Worm (Caenorhabditis elegans) whole organism, late embryonic: ENCODE data around the gene W04G3.12.

Experiments used
- F13H6.1 ChIP-seq: sonication (generic microtip); optimal IDR thresholded peaks from 2 replicates; lab custom pipeline; 2016; ENCODE audit warnings: missing genetic modification characterization, missing compliant biosample characterization
- ama-1 ChIP-seq: fragments of 150-350 bp; optimal IDR thresholded peaks from 2 replicates; lab custom pipeline; 2014
- ets-4 ChIP-seq: sonication (generic microtip); optimal IDR thresholded peaks from 2 replicates; lab custom pipeline; 2016; ENCODE audit warnings: missing genetic modification characterization, missing compliant biosample characterization
- eyg-1 ChIP-seq: sonication (generic microtip); optimal IDR thresholded peaks from 2 replicates; lab custom pipeline; 2016; ENCODE audit warnings: missing genotype, missing genetic modification characterization, missing compliant biosample characterization
- fkh-6 ChIP-seq: sonication (generic microtip); optimal IDR thresholded peaks from 2 replicates; lab custom pipeline; 2016; ENCODE audit warnings: missing genetic modification characterization, missing compliant biosample characterization
- nhr-11 ChIP-seq: fragments of 150-350 bp; optimal IDR thresholded peaks from 2 replicates; lab custom pipeline; 2014; ENCODE audit warnings: missing biosample characterization, missing genetic modification characterization
- tbx-2 ChIP-seq: sonication (generic microtip); optimal IDR thresholded peaks from 2 replicates; lab custom pipeline; 2016; ENCODE audit warnings: missing genetic modification characterization, missing compliant biosample characterization
- unc-86 ChIP-seq: sonication (generic microtip); optimal IDR thresholded peaks from 2 replicates; lab custom pipeline; 2016; ENCODE audit warnings: missing genetic modification characterization, missing compliant biosample characterization

DNA sequence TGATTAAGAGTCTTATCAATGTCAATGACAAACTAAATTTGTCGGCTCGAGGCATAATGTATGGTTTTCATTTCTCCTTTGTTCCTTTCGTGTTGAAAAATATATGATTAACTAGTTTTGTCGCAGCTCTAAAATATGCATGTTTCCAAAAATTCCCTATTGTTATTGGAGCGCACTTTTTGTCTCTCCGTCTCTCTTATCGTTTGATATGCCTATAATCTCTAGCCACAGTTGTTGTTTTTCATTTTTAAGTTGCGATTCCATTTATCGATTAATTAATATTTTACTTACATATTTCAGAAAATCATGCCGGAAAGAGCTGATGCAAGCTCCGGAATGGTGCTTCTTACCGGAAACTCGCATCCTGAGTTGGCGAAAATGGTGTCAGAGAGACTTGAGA lies 3.2 kb downstream of the W04G3.12 start, which contains the start of gene W04G3.5:
- no peak for TF ChIP-seq tbx-2 (tag; lab: Kevin White, UChicago)
- no peak for TF ChIP-seq F13H6.1 (tag; lab: Kevin White, UChicago)
- no peak for TF ChIP-seq ama-1 (lab: Kevin White, UChicago)
- no peak for TF ChIP-seq nhr-11 (tag; lab: Kevin White, UChicago)
- TF ChIP-seq ets-4 (tag; lab: Kevin White, UChicago) = no peak
- no peak for TF ChIP-seq fkh-6 (tag; lab: Kevin White, UChicago)
- no peak for TF ChIP-seq eyg-1 (tag; lab: Kevin White, UChicago)
- TF ChIP-seq unc-86 (tag; lab: Kevin White, UChicago) = no peak
